Fruit fly (Drosophila melanogaster) whole organism, wandering third instar larva: ENCODE results near the gene Hipk.

Experiments used
- OdsH ChIP-seq: fragments of 200-800 bp; sonication (Bioruptor generic); optimal IDR thresholded peaks from 2 replicates; lab custom pipeline; 2016; ENCODE audit warnings: missing biosample characterization, mild to moderate bottlenecking, missing genetic modification characterization
- brk ChIP-seq: fragments of 200-800 bp; sonication (Bioruptor generic); optimal IDR thresholded peaks from 2 replicates; lab custom pipeline; 2016; ENCODE audit warnings: missing biosample characterization, mild to moderate bottlenecking, missing genetic modification characterization
- dsf ChIP-seq: sonication (Bioruptor generic); optimal IDR thresholded peaks from 2 replicates; lab custom pipeline; 2016; ENCODE audit warnings: missing biosample characterization, missing genetic modification characterization, borderline replicate concordance
- lola ChIP-seq: fragments of >200 bp; optimal IDR thresholded peaks from 2 replicates; lab custom pipeline; 2017; ENCODE audit warnings: missing biosample characterization, missing genetic modification characterization

The Hipk gene

dm6 chr3L:630666-631065, 87.8 kb downstream of the Hipk start:
- TF ChIP-seq brk (GFP tag; lab: Kevin White, UChicago) (no peak), dsf (GFP tag; lab: Kevin White, UChicago) (no peak), lola (GFP tag; lab: Kevin White, UChicago) (no peak), OdsH (GFP tag; lab: Kevin White, UChicago) (no peak)
- TF ChIP-seq, all 38 proteins: peak for 0
